Worm (Caenorhabditis elegans) whole organism, young adult: ENCODE results near the gene F49C12.11.

ENCODE experiments used
- ama-1 ChIP-seq, 3 experiments: fragments of 150-350 bp in 1 of 3; sonication (generic microtip) in 2 of 3; optimal IDR thresholded peaks; 2 replicates each; lab custom pipeline; 2014 to 2018; ENCODE audit warnings: missing biosample characterization in 2 of 3, missing genetic modification characterization in 2 of 3, missing genetic modification reagents in 2 of 3
- fkh-3 ChIP-seq: sonication (generic microtip); optimal IDR thresholded peaks from 2 replicates; lab custom pipeline; 2016; ENCODE audit warnings: mild to moderate bottlenecking, missing genetic modification characterization, missing compliant biosample characterization
- lin-40 ChIP-seq: sonication (generic microtip); optimal IDR thresholded peaks from 2 replicates; lab custom pipeline; 2016; ENCODE audit warnings: missing genetic modification characterization, mild to moderate bottlenecking, missing compliant biosample characterization, missing genotype, missing genetic modification reagents
- mxl-1 ChIP-seq: sonication (generic microtip); optimal IDR thresholded peaks from 2 replicates; lab custom pipeline; 2016; ENCODE audit warnings: missing genetic modification characterization, missing compliant biosample characterization
- pha-4 ChIP-seq: fragments of 150-350 bp; sonication (generic microtip); optimal IDR thresholded peaks from 2 replicates; lab custom pipeline; 2014; ENCODE audit warnings: missing biosample characterization, missing genetic modification reagents, missing genetic modification characterization
- snpc-3.4 ChIP-seq: sonication (generic microtip); optimal IDR thresholded peaks from 2 replicates; lab custom pipeline; 2017; ENCODE audit warnings: missing genetic modification characterization, mild to moderate bottlenecking, missing compliant biosample characterization, antibody characterized with exemption, moderate library complexity, missing genotype, missing genetic modification reagents
- unc-62 ChIP-seq: fragments of 150-350 bp; optimal IDR thresholded peaks from 2 replicates; lab custom pipeline; 2014; ENCODE audit warnings: missing biosample characterization, missing genetic modification reagents, missing genetic modification characterization
- zfh-2 ChIP-seq: fragments of 200-800 bp; sonication (Bioruptor generic); conservative IDR thresholded peaks from 2 replicates; pipeline ENCODE4 v1.3.6; 2022; ENCODE audit warnings: missing genetic modification reagents, missing genetic modification characterization, missing compliant biosample characterization

DNA sequence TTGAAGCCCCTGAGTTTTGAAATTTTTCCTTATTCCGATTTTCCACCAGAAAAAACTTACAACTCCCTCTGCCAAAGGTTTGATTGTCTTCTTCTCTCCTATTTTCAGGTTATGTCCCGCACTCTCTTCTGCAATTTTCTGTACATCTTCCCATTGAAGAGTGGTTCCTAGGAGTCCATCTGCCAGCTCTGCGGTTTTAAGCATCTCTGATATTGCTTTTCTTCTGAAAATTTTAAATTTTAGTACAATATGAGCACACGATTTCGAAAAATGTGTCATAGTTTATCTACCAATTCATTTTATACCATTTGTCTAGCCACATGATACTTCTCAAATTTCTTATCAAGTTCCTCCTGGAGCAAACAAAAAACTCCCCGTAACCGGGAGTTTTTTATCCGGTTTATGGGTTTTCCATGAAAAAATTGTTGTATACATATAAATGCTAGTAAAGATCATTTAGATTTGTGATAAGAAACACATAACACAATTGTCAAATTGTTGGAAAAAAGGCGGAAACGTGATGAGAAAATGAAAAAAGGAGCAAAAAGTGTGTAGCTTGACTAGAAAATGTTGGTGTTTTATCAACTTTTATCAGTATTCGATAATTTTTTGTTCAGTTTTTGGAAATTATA is 8.1 kb upstream of the F49C12.11 start:
- TF ChIP-seq fkh-3 (no peak), pha-4 (tag; lab: Kevin White, UChicago) (no peak), lin-40 (no peak), mxl-1 (no peak), zfh-2 (GFP tag; lab: Robert Waterston, UW) (no peak), ama-1 (optimal IDR thresholded peaks at IDR 0.05; lab: Kevin White, UChicago) (no peak), ama-1 (GFP tag; optimal IDR thresholded peaks at IDR 0.05; lab: Kevin White, UChicago) (no peak), snpc-3.4 (no peak), unc-62 (GFP tag; lab: Kevin White, UChicago) (no peak)
